Fruit fly (Drosophila melanogaster): ENCODE results near the gene Lgr4.

Lgr4 gene

dm6 chrX:13233811-13234737 lies 45.1 kb upstream of the Lgr4 start (continued):
- TF ChIP-seq CG17186 (GFP tag; optimal IDR thresholded peaks at IDR 0.05) (peak; percentile 16), Sry-β (GFP tag; optimal IDR thresholded peaks at IDR 0.05) (peak; percentile 42), Dp (GFP tag; optimal IDR thresholded peaks at IDR 0.05) (no peak), Fer2 (tag; optimal IDR thresholded peaks at IDR 0.05) (peak; percentile 31), kay (GFP tag; optimal IDR thresholded peaks at IDR 0.05) (peak; percentile 60), CG6689 (GFP tag; IDR thresholded peaks at IDR 0.05) (peak; percentile 87), tap (tag; optimal IDR thresholded peaks at IDR 0.05) (peak; percentile 79), CG7556 (GFP tag; optimal IDR thresholded peaks at IDR 0.05) (peak; percentile 85), CG1647 (GFP tag; optimal IDR thresholded peaks at IDR 0.05) (peak; percentile 62), CG18599 (GFP tag; optimal IDR thresholded peaks at IDR 0.05) (peak; percentile 73), E2f1 (GFP tag; IDR thresholded peaks at IDR 0.05) (peak; percentile 79), gfzf (GFP tag; optimal IDR thresholded peaks at IDR 0.05) (no peak), inv (GFP tag; IDR thresholded peaks at IDR 0.05; ENCODE audit: partially characterized antibody) (no peak), run (tag; optimal IDR thresholded peaks at IDR 0.05) (no peak), CG10147 (GFP tag; optimal IDR thresholded peaks at IDR 0.05) (peak; percentile 46), tll (GFP tag; optimal IDR thresholded peaks at IDR 0.05) (peak in 1 of 2 experiments; percentile 94), stwl (tag; optimal IDR thresholded peaks at IDR 0.05) (peak; percentile 74), onecut (GFP tag; IDR thresholded peaks at IDR 0.05) (peak; percentile 85), jigr1 (GFP tag; IDR thresholded peaks at IDR 0.05) (peak; percentile 52; the same call in 1 of the 3 replicates), Nf-YC (tag; optimal IDR thresholded peaks at IDR 0.05) (peak; percentile 20), CG3281 (GFP tag; optimal IDR thresholded peaks at IDR 0.05) (peak; percentile 64), trem (tag; optimal IDR thresholded peaks at IDR 0.05) (peak; percentile 92), toy (GFP tag; IDR thresholded peaks at IDR 0.05) (no peak), CG30020 (tag; optimal IDR thresholded peaks at IDR 0.05) (peak; percentile 68), CG10959 (GFP tag; IDR thresholded peaks at IDR 0.05) (peak; percentile 94), CG8924 (tag; optimal IDR thresholded peaks at IDR 0.05) (peak; percentile 92), Scr (GFP tag; IDR thresholded peaks at IDR 0.05; ENCODE audit: partially characterized antibody) (no peak), slbo (GFP tag; IDR thresholded peaks at IDR 0.05) (peak; percentile 78), CG4424 (GFP tag; optimal IDR thresholded peaks at IDR 0.05) (peak; percentile 88), Meics (GFP tag; optimal IDR thresholded peaks at IDR 0.05) (peak; percentile 67), CHES-1-like (GFP tag; optimal IDR thresholded peaks at IDR 0.05) (peak; percentile 77), nmo (GFP tag; optimal IDR thresholded peaks at IDR 0.05) (peak; percentile 93), CG10543 (GFP tag; optimal IDR thresholded peaks at IDR 0.05) (no peak), HLHmδ (GFP tag; optimal IDR thresholded peaks at IDR 0.05) (no peak), btn (GFP tag; optimal IDR thresholded peaks at IDR 0.05) (peak; percentile 44), CG14014 (GFP tag; IDR thresholded peaks at IDR 0.05) (peak; percentile 77), ems (GFP tag; optimal IDR thresholded peaks at IDR 0.05) (peak; percentile 68), Side (GFP tag; optimal IDR thresholded peaks at IDR 0.05) (peak; percentile 85), Oaz (GFP tag; IDR thresholded peaks at IDR 0.05) (peak; percentile 48), hbn (GFP tag; IDR thresholded peaks at IDR 0.05; ENCODE audit: partially characterized antibody) (no peak), Neu2 (GFP tag; optimal IDR thresholded peaks at IDR 0.05; ENCODE audit: borderline replicate concordance) (peak; percentile 93), CG33213 (GFP tag; optimal IDR thresholded peaks at IDR 0.05) (peak; percentile 72), prd (optimal IDR thresholded peaks at IDR 0.05) (no peak), prd (GFP tag; IDR thresholded peaks at IDR 0.05) (peak; percentile 96), CTCF (GFP tag; optimal IDR thresholded peaks at IDR 0.05) (no peak), CG4820 (GFP tag; optimal IDR thresholded peaks at IDR 0.05) (peak; percentile 89), CG4854 (GFP tag; optimal IDR thresholded peaks at IDR 0.05) (peak; percentile 71), CG31365 (tag; optimal IDR thresholded peaks at IDR 0.05) (no peak), tgo (GFP tag; IDR thresholded peaks at IDR 0.05) (peak; percentile 79)

Data from whole organism, embryonic.